Fruit fly (Drosophila melanogaster): Measurements from ENCODE around the gene CG17298.

DNA sequence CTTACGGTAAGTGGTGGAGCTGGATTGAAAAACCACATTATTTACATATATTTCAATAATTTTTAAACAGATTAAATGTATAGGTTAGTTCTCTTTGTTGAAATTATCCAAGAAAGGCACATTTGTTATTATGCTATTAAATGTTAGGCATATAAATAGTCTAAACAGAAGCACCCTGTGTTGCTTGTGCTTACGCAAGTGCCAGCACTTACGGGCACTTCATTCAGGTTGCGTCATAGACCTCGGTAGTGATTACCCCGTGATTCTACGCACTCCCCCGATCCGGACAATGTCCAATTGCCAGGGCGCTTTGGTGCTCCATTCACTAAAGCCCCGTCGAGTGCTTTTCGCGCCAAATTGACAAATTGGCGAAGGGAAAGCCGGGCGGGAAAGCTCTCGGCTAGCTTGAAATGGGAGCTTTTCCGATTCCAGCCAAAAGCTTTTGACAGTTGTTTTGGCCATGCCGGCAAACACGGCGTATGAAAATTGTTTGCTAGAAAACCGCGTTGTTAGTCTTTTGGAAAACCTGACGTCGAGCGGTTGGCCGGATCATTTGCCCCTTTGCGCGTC lies 36.4 kb upstream of the CG17298 start, which contains the start of gene ETHR:
- TF ChIP-seq CG9705 (GFP tag; optimal IDR thresholded peaks at IDR 0.05) = no peak
- no peak for TF ChIP-seq Mio (GFP tag; optimal IDR thresholded peaks at IDR 0.05)
- TF ChIP-seq Dfd (GFP tag; optimal IDR thresholded peaks at IDR 0.05) = no peak
- TF ChIP-seq Hnf4 (GFP tag; optimal IDR thresholded peaks at IDR 0.05) = no peak
- no peak for TF ChIP-seq lola (GFP tag; optimal IDR thresholded peaks at IDR 0.05)
- TF ChIP-seq pan (optimal IDR thresholded peaks at IDR 0.05) = no peak
- TF ChIP-seq HLH106 (tag; optimal IDR thresholded peaks at IDR 0.05) = no peak
- no peak for TF ChIP-seq CG32264 (GFP tag; optimal IDR thresholded peaks at IDR 0.05)

Data from whole organism, wandering third instar larva.